Worm (Caenorhabditis elegans) whole organism, early embryonic: ENCODE measurements around the gene nhr-207.

Source experiments
- ceh-13 ChIP-seq: fragments of 200-800 bp; sonication (Bioruptor generic); optimal IDR thresholded peaks from 2 replicates; lab custom pipeline; 2018; ENCODE audit warnings: mild to moderate bottlenecking, missing genetic modification characterization, missing compliant biosample characterization
- flt-1 ChIP-seq: fragments of 200-800 bp; sonication (Bioruptor generic); IDR thresholded peaks from 2 replicates; pipeline ENCODE4 v1.3.6; 2022; ENCODE audit warnings: missing genetic modification characterization, missing compliant biosample characterization

DNA sequence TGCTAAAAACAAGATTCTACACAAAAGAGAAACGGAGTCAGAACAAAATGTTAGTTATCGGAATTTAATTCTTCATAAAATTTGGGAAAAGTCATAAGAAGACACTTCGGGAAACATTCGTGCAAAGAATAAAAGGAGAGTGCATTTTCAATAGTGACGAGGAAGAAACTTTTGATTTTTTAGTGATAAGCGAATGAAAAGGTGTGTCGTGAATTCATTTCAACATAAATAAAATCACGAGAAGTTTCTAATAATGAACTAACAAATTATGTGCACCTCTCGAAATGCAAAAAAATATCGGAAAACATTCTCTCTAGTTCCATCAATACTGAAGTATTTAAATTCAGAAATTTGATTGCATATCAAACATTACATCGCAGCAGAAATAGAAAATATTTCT is 20.0 kb upstream of the nhr-207 start:
- TF ChIP-seq flt-1 (no peak), ceh-13 (no peak)
